Fruit fly (Drosophila melanogaster) S2 (cell line): ENCODE results near the gene Trf.

ENCODE experiments used
- CG8478 ChIP-seq: fragments of >200 bp; optimal IDR thresholded peaks from 2 replicates; lab custom pipeline; 2018
- CTCF ChIP-seq, 2 experiments: fragments of >200 bp; optimal IDR thresholded peaks; 2 replicates each; lab custom pipeline; 2018

- TF ChIP-seq CTCF (optimal IDR thresholded peaks at IDR 0.05; lab: Kevin White, UChicago) (no peak), CG8478 (lab: Kevin White, UChicago) (no peak)
Measured at dm6 chr2L:8083427-8084295, 11.0 kb downstream of the Trf start.
